Worm (Caenorhabditis elegans) whole organism, L4 larva: ENCODE data around the gene F35F11.2.

Experiments used
- F26F4.8 ChIP-seq: fragments of 200-800 bp; sonication (Bioruptor generic); conservative IDR thresholded peaks from 2 replicates; pipeline ENCODE4 v1.3.6; 2022; ENCODE audit warnings: missing genetic modification characterization, missing compliant biosample characterization
- F37D6.2 ChIP-seq: sonication (generic microtip); optimal IDR thresholded peaks from 2 replicates; lab custom pipeline; 2016; ENCODE audit warnings: mild to moderate bottlenecking, missing genetic modification characterization, missing compliant biosample characterization
- F49E8.2 ChIP-seq: sonication (generic microtip); optimal IDR thresholded peaks from 2 replicates; lab custom pipeline; 2016; ENCODE audit warnings: missing compliant biosample characterization, mild to moderate bottlenecking, missing genetic modification characterization, borderline replicate concordance
- R02D3.7 ChIP-seq: fragments of 150-350 bp; sonication (generic microtip); optimal IDR thresholded peaks from 3 replicates; lab custom pipeline; 2014; ENCODE audit warnings: missing biosample characterization, missing genetic modification characterization
- arid-1 ChIP-seq: fragments of 200-800 bp; sonication (Bioruptor generic); conservative IDR thresholded peaks from 2 replicates; pipeline ENCODE4 v1.3.6; 2022; ENCODE audit warnings: missing genetic modification reagents, missing genetic modification characterization, missing compliant biosample characterization
- ceh-20 ChIP-seq: fragments of 200-800 bp; sonication (Bioruptor generic); IDR thresholded peaks from 2 replicates; pipeline ENCODE4 v1.3.6; 2022; ENCODE audit warnings: missing genetic modification reagents, missing genetic modification characterization, missing compliant biosample characterization
- ceh-28 ChIP-seq: fragments of 150-350 bp; optimal IDR thresholded peaks from 2 replicates; lab custom pipeline; 2014; ENCODE audit warnings: missing biosample characterization, missing genetic modification reagents, missing genetic modification characterization
- ceh-44 ChIP-seq: fragments of 200-800 bp; sonication (Bioruptor generic); IDR thresholded peaks from 2 replicates; pipeline ENCODE4 v1.3.6; 2022; ENCODE audit warnings: missing genetic modification reagents, missing genetic modification characterization, missing compliant biosample characterization
- cey-2 ChIP-seq: sonication (generic microtip); optimal IDR thresholded peaks from 3 replicates; lab custom pipeline; 2017; ENCODE audit warnings: missing genetic modification characterization, mild to moderate bottlenecking, missing compliant biosample characterization, antibody characterized with exemption, borderline replicate concordance; ENCODE audit not compliant: insufficient read depth
- daf-19 ChIP-seq: fragments of 200-800 bp; sonication (Bioruptor generic); conservative IDR thresholded peaks from 2 replicates; pipeline ENCODE4 v1.3.6; 2022; ENCODE audit warnings: missing genetic modification characterization, missing compliant biosample characterization
- dmd-8 ChIP-seq: fragments of 200-800 bp; sonication (Bioruptor generic); IDR thresholded peaks from 2 replicates; pipeline ENCODE4 v1.3.6; 2022; ENCODE audit warnings: missing genetic modification characterization, missing compliant biosample characterization
- dpl-1 ChIP-seq: fragments of 150-350 bp; optimal IDR thresholded peaks from 2 replicates; lab custom pipeline; 2014; ENCODE audit warnings: missing biosample characterization, missing genetic modification reagents, missing genetic modification characterization
- dve-1 ChIP-seq: sonication (generic microtip); optimal IDR thresholded peaks from 2 replicates; lab custom pipeline; 2017; ENCODE audit warnings: antibody characterized with exemption, mild to moderate bottlenecking, missing genetic modification characterization, missing compliant biosample characterization; ENCODE audit not compliant: insufficient read depth
- hif-1 ChIP-seq, 2 experiments: sonication (generic microtip); optimal IDR thresholded peaks; 2 replicates each; lab custom pipeline; 2016 to 2017; ENCODE audit warnings: missing compliant biosample characterization in 2 of 2, missing genetic modification characterization in 2 of 2, missing genetic modification reagents in 2 of 2, missing genotype in 2 of 2, mild to moderate bottlenecking in 1 of 2
- hmg-1.1 ChIP-seq: fragments of 200-800 bp; sonication (Bioruptor generic); IDR thresholded peaks from 2 replicates; pipeline ENCODE4 v1.3.6; 2022; ENCODE audit warnings: missing genetic modification reagents, missing genetic modification characterization, missing compliant biosample characterization
- lin-13 ChIP-seq: fragments of 150-350 bp; optimal IDR thresholded peaks from 2 replicates; lab custom pipeline; 2014; ENCODE audit warnings: missing biosample characterization, missing genetic modification reagents, missing genetic modification characterization
- madf-5 ChIP-seq, 2 experiments: fragments of 200-800 bp; sonication (Bioruptor generic); IDR thresholded peaks; 2 replicates each; pipeline ENCODE4 v1.3.6; 2022; ENCODE audit warnings: missing compliant biosample characterization in 2 of 2, missing genetic modification characterization in 2 of 2
- madf-9 ChIP-seq: fragments of 200-800 bp; sonication (Bioruptor generic); conservative IDR thresholded peaks from 2 replicates; pipeline ENCODE4 v1.3.6; 2022; ENCODE audit warnings: missing genetic modification reagents, missing genetic modification characterization, missing compliant biosample characterization
- mdl-1 ChIP-seq, 2 experiments: fragments of 150-350 bp in 1 of 2; sonication (generic microtip) in 1 of 2; optimal IDR thresholded peaks; 2 replicates each; lab custom pipeline; 2014 to 2017; ENCODE audit warnings: missing biosample characterization in 2 of 2, missing genetic modification characterization in 2 of 2
- mdt-29 ChIP-seq: fragments of 200-800 bp; sonication (Bioruptor generic); IDR thresholded peaks from 2 replicates; pipeline ENCODE4 v1.3.6; 2022; ENCODE audit warnings: missing genetic modification reagents, missing genetic modification characterization, missing compliant biosample characterization
- mep-1 ChIP-seq: fragments of 150-350 bp; sonication (generic microtip); optimal IDR thresholded peaks from 3 replicates; lab custom pipeline; 2014; ENCODE audit warnings: missing biosample characterization, missing genetic modification characterization
- mes-2 ChIP-seq: sonication (generic microtip); optimal IDR thresholded peaks from 2 replicates; lab custom pipeline; 2016; ENCODE audit warnings: missing genotype, mild to moderate bottlenecking, missing genetic modification characterization, missing compliant biosample characterization; ENCODE audit not compliant: poor library complexity, severe bottlenecking
- mxl-3 ChIP-seq: fragments of 200-800 bp; sonication (Bioruptor generic); optimal IDR thresholded peaks from 2 replicates; lab custom pipeline; 2018; ENCODE audit warnings: mild to moderate bottlenecking, missing genetic modification characterization, missing compliant biosample characterization
- nhr-102 ChIP-seq: sonication (generic microtip); optimal IDR thresholded peaks from 2 replicates; lab custom pipeline; 2016; ENCODE audit warnings: mild to moderate bottlenecking, missing genetic modification characterization, moderate library complexity, missing compliant biosample characterization
- nhr-237 ChIP-seq: sonication (generic microtip); optimal IDR thresholded peaks from 2 replicates; lab custom pipeline; 2017; ENCODE audit warnings: missing biosample characterization, missing genetic modification characterization
- nhr-41 ChIP-seq: fragments of 200-800 bp; sonication (Bioruptor generic); IDR thresholded peaks from 2 replicates; pipeline ENCODE4 v1.3.6; 2022; ENCODE audit warnings: missing genetic modification reagents, missing genetic modification characterization, missing compliant biosample characterization
- nhr-48 ChIP-seq: sonication (generic microtip); optimal IDR thresholded peaks from 2 replicates; lab custom pipeline; 2016; ENCODE audit warnings: mild to moderate bottlenecking, missing genetic modification characterization, missing compliant biosample characterization
- nhr-77 ChIP-seq: fragments of 150-350 bp; optimal IDR thresholded peaks from 2 replicates; lab custom pipeline; 2014; ENCODE audit warnings: missing biosample characterization, missing genetic modification characterization
- pqm-1 ChIP-seq: sonication (generic microtip); optimal IDR thresholded peaks from 2 replicates; lab custom pipeline; 2017; ENCODE audit warnings: missing biosample characterization, missing genetic modification characterization
- rbr-2 ChIP-seq: sonication (generic microtip); optimal IDR thresholded peaks from 2 replicates; lab custom pipeline; 2016; ENCODE audit warnings: missing genotype, missing genetic modification characterization, missing compliant biosample characterization
- saeg-2 ChIP-seq: fragments of 200-800 bp; sonication (Bioruptor generic); IDR thresholded peaks from 2 replicates; pipeline ENCODE4 v1.3.6; 2022; ENCODE audit warnings: missing genetic modification reagents, missing genetic modification characterization, missing compliant biosample characterization
- set-16 ChIP-seq: fragments of 200-800 bp; sonication (Bioruptor generic); IDR thresholded peaks from 2 replicates; pipeline ENCODE4 v1.3.6; 2022; ENCODE audit warnings: missing genetic modification reagents, missing genetic modification characterization, missing compliant biosample characterization
- skn-1 ChIP-seq: fragments of 150-350 bp; optimal IDR thresholded peaks from 2 replicates; lab custom pipeline; 2014; ENCODE audit warnings: missing biosample characterization, missing genetic modification characterization
- snpc-1.2 ChIP-seq: fragments of 200-800 bp; sonication (Bioruptor generic); IDR thresholded peaks from 2 replicates; pipeline ENCODE4 v1.3.6; 2022; ENCODE audit warnings: missing genetic modification reagents, missing genetic modification characterization, missing compliant biosample characterization
- spr-1 ChIP-seq: sonication (generic microtip); optimal IDR thresholded peaks from 2 replicates; lab custom pipeline; 2016; ENCODE audit warnings: mild to moderate bottlenecking, missing genetic modification characterization, missing compliant biosample characterization
- tra-1 ChIP-seq: fragments of 200-800 bp; sonication (Bioruptor generic); IDR thresholded peaks from 2 replicates; pipeline ENCODE4 v1.3.6; 2022; ENCODE audit warnings: missing genetic modification reagents, missing genetic modification characterization, missing compliant biosample characterization
- unc-62 ChIP-seq, 3 experiments: fragments of 150-350 bp in 1 of 3; sonication (generic microtip); optimal IDR thresholded peaks in 2 of 3; peaks in 1 of 3; 1 replicate in 1 of 3; 2 replicates in 2 of 3; lab custom pipeline; 2014 to 2017; ENCODE audit warnings: missing biosample characterization in 3 of 3, missing genetic modification characterization in 3 of 3, missing genetic modification reagents in 3 of 3, missing genotype in 1 of 3
- vab-7 ChIP-seq: fragments of 200-800 bp; sonication (Bioruptor generic); IDR thresholded peaks from 2 replicates; pipeline ENCODE4 v1.3.6; 2022; ENCODE audit warnings: missing genetic modification reagents, missing genetic modification characterization, missing compliant biosample characterization
- zfp-2 ChIP-seq: sonication (generic microtip); optimal IDR thresholded peaks from 2 replicates; lab custom pipeline; 2016; ENCODE audit warnings: mild to moderate bottlenecking, missing genetic modification characterization, missing compliant biosample characterization
- zfp-3 ChIP-seq: fragments of 200-800 bp; sonication (Bioruptor generic); conservative IDR thresholded peaks from 2 replicates; pipeline ENCODE4 v1.3.6; 2022; ENCODE audit warnings: missing genetic modification reagents, missing genetic modification characterization, missing compliant biosample characterization

The F35F11.2 gene

ce11 chrIV:4034883-4035282, 5.2 kb upstream of the F35F11.2 start, which contains the start of gene hlh-30 (continued):
- TF ChIP-seq dmd-8 (GFP tag; lab: Robert Waterston, UW) (no peak), nhr-102 (tag; lab: Kevin White, UChicago) (no peak), daf-19 (no peak), rbr-2 (tag; lab: Kevin White, UChicago) (peak; percentile 72), mxl-3 (GFP tag; lab: Kevin White, UChicago) (no peak), dpl-1 (GFP tag; lab: Kevin White, UChicago) (no peak), mep-1 (tag; lab: Kevin White, UChicago) (peak; percentile 67), hmg-1.1 (peak; percentile 87), nhr-41 (GFP tag; lab: Robert Waterston, UW) (no peak), unc-62 (GFP tag; optimal IDR thresholded peaks at IDR 0.05 in 1 of 2; lab: Kevin White, UChicago) (no peak), unc-62 (tag; optimal IDR thresholded peaks at IDR 0.05; lab: Kevin White, UChicago) (no peak), cey-2 (no peak), R02D3.7 (no peak), mdl-1 (tag; optimal IDR thresholded peaks at IDR 0.05; lab: Kevin White, UChicago) (peak in 1 of 2 experiments; percentile 35), lin-13 (GFP tag; lab: Kevin White, UChicago) (no peak), hif-1 (tag; optimal IDR thresholded peaks at IDR 0.05; lab: Kevin White, UChicago) (peak in 1 of 2 experiments; percentile 73), saeg-2 (GFP tag; lab: Robert Waterston, UW) (no peak), snpc-1.2 (GFP tag; lab: Robert Waterston, UW) (no peak), F49E8.2 (tag; lab: Kevin White, UChicago) (no peak), ceh-44 (GFP tag; lab: Robert Waterston, UW) (0 out of 2 replicates have a peak, but pooled peaks have one; percentile 10), arid-1 (GFP tag; lab: Robert Waterston, UW) (no peak), F26F4.8 (GFP tag; lab: Robert Waterston, UW) (no peak), zfp-3 (no peak), madf-9 (GFP tag; lab: Robert Waterston, UW) (0 out of 2 replicates have a peak, but pooled peaks have one; percentile 37), madf-5 (GFP tag; IDR thresholded peaks at IDR 0.05; lab: Robert Waterston, UW) (no peak), skn-1 (tag; lab: Kevin White, UChicago) (no peak), nhr-77 (tag; lab: Kevin White, UChicago) (no peak), nhr-48 (peak; percentile 20), zfp-2 (tag; lab: Kevin White, UChicago) (no peak), spr-1 (tag; lab: Kevin White, UChicago) (no peak), nhr-237 (tag; lab: Kevin White, UChicago) (no peak), tra-1 (0 out of 2 replicates have a peak, but pooled peaks have one; percentile 38), ceh-20 (no peak), dve-1 (tag; lab: Kevin White, UChicago) (peak; percentile 29), mes-2 (peak; percentile 11), pqm-1 (tag; lab: Kevin White, UChicago) (no peak), vab-7 (GFP tag; lab: Robert Waterston, UW) (no peak)

ce11 chrIV:4041006-4041405, 922 bp downstream of the F35F11.2 start:
- TF ChIP-seq F37D6.2 (tag; lab: Kevin White, UChicago) (no peak), ceh-28 (tag; lab: Kevin White, UChicago) (peak; percentile 61), set-16 (GFP tag; lab: Robert Waterston, UW) (peak; percentile 23; the same call in 1 of the 2 replicates), mdt-29 (GFP tag; lab: Robert Waterston, UW) (no peak)
